Worm (Caenorhabditis elegans) whole organism, L3 larva: ENCODE results near the gene Y71H2AM.25.

ENCODE experiments used
- ceh-16 ChIP-seq: sonication (generic microtip); optimal IDR thresholded peaks from 2 replicates; lab custom pipeline; 2017; ENCODE audit warnings: missing biosample characterization, missing genetic modification characterization
- mdl-1 ChIP-seq: fragments of 150-350 bp; optimal IDR thresholded peaks from 2 replicates; lab custom pipeline; 2014; ENCODE audit warnings: missing biosample characterization, missing genetic modification characterization
- mml-1 ChIP-seq: fragments of 150-350 bp; sonication (generic microtip); optimal IDR thresholded peaks from 3 replicates; lab custom pipeline; 2014; ENCODE audit warnings: missing biosample characterization, missing genetic modification characterization
- nhr-76 ChIP-seq: fragments of 150-350 bp; sonication (generic microtip); optimal IDR thresholded peaks from 5 replicates; lab custom pipeline; 2014; ENCODE audit warnings: missing biosample characterization, missing genetic modification characterization
- nhr-77 ChIP-seq: fragments of 150-350 bp; optimal IDR thresholded peaks from 2 replicates; lab custom pipeline; 2014; ENCODE audit warnings: missing biosample characterization, missing genetic modification characterization
- pqm-1 ChIP-seq: fragments of 150-350 bp; optimal IDR thresholded peaks from 2 replicates; lab custom pipeline; 2017; ENCODE audit warnings: missing biosample characterization, missing genetic modification characterization, inconsistent platforms
- sea-2 ChIP-seq: fragments of 150-350 bp; sonication (generic microtip); optimal IDR thresholded peaks from 4 replicates; lab custom pipeline; 2014; ENCODE audit warnings: missing biosample characterization, missing genetic modification reagents, missing genetic modification characterization
- unc-39 ChIP-seq: sonication (generic microtip); optimal IDR thresholded peaks from 4 replicates; lab custom pipeline; 2017; ENCODE audit warnings: missing biosample characterization, missing genetic modification characterization
- unc-62 ChIP-seq: fragments of 150-350 bp; sonication (generic microtip); optimal IDR thresholded peaks from 4 replicates; lab custom pipeline; 2014; ENCODE audit warnings: missing biosample characterization, missing genetic modification reagents, missing genetic modification characterization
- ztf-4 ChIP-seq: fragments of 150-350 bp; optimal IDR thresholded peaks from 2 replicates; lab custom pipeline; 2014; ENCODE audit warnings: missing biosample characterization, missing genetic modification characterization

DNA sequence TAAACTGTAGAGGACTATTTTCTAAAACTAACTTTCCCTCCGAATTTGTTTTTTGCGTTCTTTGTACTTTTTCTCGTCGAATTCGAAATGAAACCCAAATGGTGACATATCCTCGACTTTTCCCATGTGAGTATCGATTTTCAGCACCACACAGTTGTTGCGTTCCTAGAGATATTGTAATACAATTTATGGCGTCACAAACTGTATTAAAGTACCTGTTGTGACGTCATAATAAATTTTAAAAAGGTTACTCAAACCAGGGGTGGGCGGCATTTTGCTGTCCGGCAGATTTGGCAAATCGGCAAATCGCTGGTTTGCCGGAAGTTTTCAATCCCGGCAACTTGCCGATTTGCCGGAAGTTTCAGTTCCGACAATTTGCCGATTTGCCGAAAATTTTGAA lies 1.5 kb upstream of the Y71H2AM.25 start:
- TF ChIP-seq unc-39 (tag; lab: Kevin White, UChicago): no peak
- TF ChIP-seq pqm-1 (tag; lab: Kevin White, UChicago): no peak
- TF ChIP-seq ceh-16 (tag; lab: Kevin White, UChicago): no peak
- TF ChIP-seq unc-62 (GFP tag; lab: Kevin White, UChicago): no peak
- TF ChIP-seq sea-2 (GFP tag; lab: Kevin White, UChicago): no peak
- no peak for TF ChIP-seq mdl-1 (tag; lab: Kevin White, UChicago)
- no peak for TF ChIP-seq nhr-76 (tag; lab: Kevin White, UChicago)
- TF ChIP-seq nhr-77 (tag; lab: Kevin White, UChicago): no peak
- no peak for TF ChIP-seq ztf-4
- no peak for TF ChIP-seq mml-1
